Fruit fly (Drosophila melanogaster) whole organism, embryonic: Measurements from ENCODE around the gene dyl.

ENCODE experiments used
- CG10209 ChIP-seq: fragments of 200-800 bp; sonication (Bioruptor generic); optimal IDR thresholded peaks from 3 replicates; lab custom pipeline; 2017; ENCODE audit warnings: missing biosample characterization, mild to moderate bottlenecking, missing genetic modification characterization, missing genetic modification reagents
- CG10565 ChIP-seq: fragments of 200-800 bp; sonication (Bioruptor generic); optimal IDR thresholded peaks from 3 replicates; lab custom pipeline; 2016; ENCODE audit warnings: missing biosample characterization, mild to moderate bottlenecking, missing genetic modification characterization
- CG11093 ChIP-seq: fragments of 200-800 bp; sonication (Bioruptor generic); IDR thresholded peaks from 3 replicates; pipeline ENCODE4 v1.3.6; 2022; ENCODE audit warnings: missing biosample characterization, missing genetic modification characterization
- CG11695 ChIP-seq: fragments of 200-800 bp; sonication (Bioruptor generic); IDR thresholded peaks from 3 replicates; pipeline ENCODE4 v1.3.6; 2022; ENCODE audit warnings: missing biosample characterization, missing genetic modification characterization
- CG11723 ChIP-seq: fragments of 200-800 bp; sonication (Bioruptor generic); optimal IDR thresholded peaks from 2 replicates; lab custom pipeline; 2017; ENCODE audit warnings: missing biosample characterization, mild to moderate bottlenecking, missing genetic modification characterization
- CG12219 ChIP-seq: fragments of 200-800 bp; sonication (Bioruptor generic); optimal IDR thresholded peaks from 3 replicates; lab custom pipeline; 2018; ENCODE audit warnings: missing biosample characterization, mild to moderate bottlenecking, missing genetic modification characterization
- CG12769 ChIP-seq: fragments of 200-800 bp; sonication (Bioruptor generic); optimal IDR thresholded peaks from 2 replicates; lab custom pipeline; 2019; ENCODE audit warnings: missing biosample characterization, mild to moderate bottlenecking, missing genetic modification characterization, moderate library complexity
- CG17568 ChIP-seq: fragments of 200-800 bp; sonication (Bioruptor generic); optimal IDR thresholded peaks from 2 replicates; lab custom pipeline; 2018; ENCODE audit warnings: missing biosample characterization, mild to moderate bottlenecking, missing genetic modification characterization, moderate library complexity
- CG18476 ChIP-seq: fragments of 200-800 bp; sonication (Bioruptor generic); optimal IDR thresholded peaks from 2 replicates; lab custom pipeline; 2016; ENCODE audit warnings: missing biosample characterization, mild to moderate bottlenecking, missing genetic modification characterization
- CG2875 ChIP-seq: fragments of 200-800 bp; sonication (Bioruptor generic); optimal IDR thresholded peaks from 2 replicates; lab custom pipeline; 2017; ENCODE audit warnings: missing biosample characterization, mild to moderate bottlenecking, missing genetic modification characterization, missing genetic modification reagents
- CG3065 ChIP-seq: fragments of 200-800 bp; sonication (Bioruptor generic); optimal IDR thresholded peaks from 2 replicates; lab custom pipeline; 2016; ENCODE audit warnings: missing biosample characterization, missing genetic modification characterization
- CG4282 ChIP-seq: fragments of 200-800 bp; sonication (Bioruptor generic); optimal IDR thresholded peaks from 2 replicates; lab custom pipeline; 2016; ENCODE audit warnings: missing biosample characterization, missing genetic modification characterization
- CG5180 ChIP-seq: fragments of 200-800 bp; sonication (Bioruptor generic); optimal IDR thresholded peaks from 3 replicates; lab custom pipeline; 2017; ENCODE audit warnings: missing biosample characterization, missing genetic modification characterization, mild to moderate bottlenecking, moderate library complexity, missing genetic modification reagents
- CG6683 ChIP-seq: fragments of 200-800 bp; sonication (Bioruptor generic); optimal IDR thresholded peaks from 2 replicates; lab custom pipeline; 2017; ENCODE audit warnings: missing biosample characterization, mild to moderate bottlenecking, missing genetic modification characterization, missing genetic modification reagents
- CG6791 ChIP-seq: fragments of 200-800 bp; sonication (Bioruptor generic); IDR thresholded peaks from 3 replicates; pipeline ENCODE4 v1.3.6; 2022; ENCODE audit warnings: missing biosample characterization, missing genetic modification characterization; ENCODE audit not compliant: partially characterized antibody
- CG7745 ChIP-seq: fragments of 200-800 bp; sonication (Bioruptor generic); optimal IDR thresholded peaks from 2 replicates; lab custom pipeline; 2018; ENCODE audit warnings: missing biosample characterization, mild to moderate bottlenecking, missing genetic modification characterization, moderate library complexity
- CG8478 ChIP-seq: fragments of >200 bp; optimal IDR thresholded peaks from 2 replicates; lab custom pipeline; 2018
- CG8944 ChIP-seq: fragments of 200-800 bp; sonication (Bioruptor generic); optimal IDR thresholded peaks from 3 replicates; lab custom pipeline; 2016; ENCODE audit warnings: missing biosample characterization, missing genetic modification characterization
- HLH3B ChIP-seq: fragments of 200-800 bp; sonication (Bioruptor generic); IDR thresholded peaks from 2 replicates; pipeline ENCODE4 v1.3.6; 2022; ENCODE audit warnings: missing biosample characterization, missing genetic modification characterization
- Hr3 ChIP-seq: fragments of 200-800 bp; sonication (Bioruptor generic); optimal IDR thresholded peaks from 3 replicates; lab custom pipeline; 2016; ENCODE audit warnings: missing biosample characterization, missing genetic modification characterization
- TFAM ChIP-seq: fragments of 200-800 bp; sonication (Bioruptor generic); optimal IDR thresholded peaks from 2 replicates; lab custom pipeline; 2017; ENCODE audit warnings: missing biosample characterization, missing genetic modification characterization, inconsistent platforms
- Trl ChIP-seq, 3 experiments: fragments of >200 bp in 2 of 3; fragments of 200-800 bp in 1 of 3; sonication (Bioruptor generic) in 1 of 3; optimal IDR thresholded peaks; 2 replicates in 1 of 3; 3 replicates in 2 of 3; lab custom pipeline; 2016 to 2017; ENCODE audit warnings: missing biosample characterization in 1 of 3, missing genetic modification characterization in 1 of 3
- croc ChIP-seq: fragments of 200-800 bp; sonication (Bioruptor generic); conservative IDR thresholded peaks from 3 replicates; pipeline ENCODE4 v1.3.6; 2022; ENCODE audit warnings: missing biosample characterization, missing genetic modification characterization
- cwo ChIP-seq: fragments of 200-800 bp; sonication (Bioruptor generic); optimal IDR thresholded peaks from 3 replicates; lab custom pipeline; 2017; ENCODE audit warnings: missing biosample characterization, missing genetic modification characterization, mild to moderate bottlenecking, moderate library complexity, missing genetic modification reagents
- dan ChIP-seq: fragments of 200-800 bp; sonication (Bioruptor generic); IDR thresholded peaks from 2 replicates; pipeline ENCODE4 v1.3.6; 2022; ENCODE audit warnings: missing biosample characterization, missing genetic modification characterization
- fd102C ChIP-seq: fragments of 200-800 bp; sonication (Bioruptor generic); optimal IDR thresholded peaks from 2 replicates; lab custom pipeline; 2018; ENCODE audit warnings: missing biosample characterization, mild to moderate bottlenecking, missing genetic modification characterization, moderate library complexity
- fd64A ChIP-seq: fragments of 200-800 bp; sonication (Bioruptor generic); optimal IDR thresholded peaks from 3 replicates; lab custom pipeline; 2018; ENCODE audit warnings: missing biosample characterization, mild to moderate bottlenecking, missing genetic modification characterization
- ftz-f1 ChIP-seq: fragments of 200-800 bp; sonication (Bioruptor generic); optimal IDR thresholded peaks from 2 replicates; lab custom pipeline; 2016; ENCODE audit warnings: missing biosample characterization, missing genetic modification characterization
- jumu ChIP-seq: fragments of 200-800 bp; sonication (Bioruptor generic); optimal IDR thresholded peaks from 3 replicates; lab custom pipeline; 2016; ENCODE audit warnings: missing biosample characterization, missing genetic modification characterization
- kah ChIP-seq: fragments of 200-800 bp; sonication (Bioruptor generic); optimal IDR thresholded peaks from 2 replicates; lab custom pipeline; 2018; ENCODE audit warnings: missing biosample characterization, mild to moderate bottlenecking, missing genetic modification characterization
- knrl ChIP-seq: fragments of 200-800 bp; sonication (Bioruptor generic); IDR thresholded peaks from 3 replicates; pipeline ENCODE4 v1.3.6; 2022; ENCODE audit warnings: missing biosample characterization, missing genetic modification characterization; ENCODE audit not compliant: partially characterized antibody
- lab ChIP-seq: fragments of 200-800 bp; sonication (Bioruptor generic); optimal IDR thresholded peaks from 3 replicates; lab custom pipeline; 2017; ENCODE audit warnings: missing biosample characterization, missing genetic modification characterization, mild to moderate bottlenecking, moderate library complexity, missing genetic modification reagents
- lola ChIP-seq, 3 experiments: fragments of >200 bp in 2 of 3; fragments of 200-800 bp in 1 of 3; sonication (Bioruptor generic) in 1 of 3; optimal IDR thresholded peaks; 2 replicates each; lab custom pipeline; 2017 to 2019; ENCODE audit warnings: missing biosample characterization in 3 of 3, missing genetic modification characterization in 3 of 3, mild to moderate bottlenecking in 1 of 3, moderate library complexity in 1 of 3
- nerfin-1 ChIP-seq: fragments of 200-800 bp; sonication (Bioruptor generic); optimal IDR thresholded peaks from 3 replicates; lab custom pipeline; 2019; ENCODE audit warnings: missing biosample characterization, mild to moderate bottlenecking, missing genetic modification characterization, moderate library complexity
- psq ChIP-seq: fragments of 200-800 bp; sonication (Bioruptor generic); optimal IDR thresholded peaks from 2 replicates; lab custom pipeline; 2017; ENCODE audit warnings: missing biosample characterization, missing genetic modification characterization
- row ChIP-seq: fragments of 200-800 bp; sonication (Bioruptor generic); IDR thresholded peaks from 3 replicates; pipeline ENCODE4 v1.3.6; 2022; ENCODE audit warnings: missing biosample characterization, missing genetic modification characterization
- seq ChIP-seq: fragments of 200-800 bp; sonication (Bioruptor generic); IDR thresholded peaks from 2 replicates; pipeline ENCODE4 v1.3.6; 2022; ENCODE audit warnings: missing biosample characterization, missing genetic modification characterization
- tup ChIP-seq: fragments of 200-800 bp; sonication (Bioruptor generic); optimal IDR thresholded peaks from 2 replicates; lab custom pipeline; 2016; ENCODE audit warnings: missing biosample characterization, mild to moderate bottlenecking, missing genetic modification characterization, moderate library complexity
- unc-4 ChIP-seq: fragments of 200-800 bp; sonication (Bioruptor generic); IDR thresholded peaks from 2 replicates; pipeline ENCODE4 v1.3.6; 2022; ENCODE audit warnings: missing biosample characterization, missing genetic modification characterization; ENCODE audit not compliant: partially characterized antibody
- yki ChIP-seq: fragments of >200 bp; optimal IDR thresholded peaks from 3 replicates; lab custom pipeline; 2018
- zf30C ChIP-seq: fragments of 200-800 bp; sonication (Bioruptor generic); optimal IDR thresholded peaks from 3 replicates; lab custom pipeline; 2018; ENCODE audit warnings: missing biosample characterization, mild to moderate bottlenecking, missing genetic modification characterization

dyl gene

DNA sequence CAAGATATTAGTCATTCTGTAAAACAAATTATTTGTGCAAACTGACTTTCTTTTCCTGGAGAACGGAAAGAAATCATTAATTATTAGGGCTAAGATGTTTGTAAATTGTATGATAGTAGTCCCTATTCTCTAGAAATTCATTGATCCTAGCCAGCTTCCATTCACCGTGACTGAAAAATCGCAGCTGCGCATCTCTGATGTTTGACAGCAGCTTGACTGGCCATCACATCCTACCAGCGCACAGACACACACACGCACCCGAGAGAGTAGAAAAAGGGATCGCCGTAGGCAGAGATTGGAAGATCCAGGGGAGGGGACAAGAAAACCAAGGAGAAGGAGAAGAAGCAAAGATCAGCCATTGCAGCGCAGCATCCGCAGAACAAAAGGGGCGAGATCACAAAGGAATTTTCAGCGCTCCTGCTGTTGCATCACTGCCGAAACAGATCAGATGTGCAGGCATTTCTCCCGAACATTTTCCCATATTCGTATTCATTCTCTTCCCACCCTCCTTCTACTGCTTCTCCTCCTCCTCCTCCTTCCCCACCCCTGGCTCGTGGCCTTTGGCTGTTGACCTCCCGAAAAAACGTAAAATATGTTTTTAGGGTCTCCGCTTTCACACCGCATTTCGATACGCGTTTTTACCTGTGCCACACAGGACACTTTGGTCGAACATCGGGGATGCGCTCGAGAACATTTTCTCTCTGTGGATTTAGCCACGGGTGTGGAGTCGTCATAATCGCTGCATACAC is 54.5 kb downstream of the dyl start (continued):
- TF ChIP-seq row (GFP tag; lab: Robert Waterston, UW): peak; percentile 14; the same call in 1 of the 3 replicates
- TF ChIP-seq Trl (optimal IDR thresholded peaks at IDR 0.05; lab: Kevin White, UChicago): peak in 1 of 2 experiments; percentile 0
- TF ChIP-seq Trl (GFP tag; optimal IDR thresholded peaks at IDR 0.05; lab: Kevin White, UChicago): no peak
- no peak for TF ChIP-seq CG6683 (GFP tag; lab: Kevin White, UChicago)
- no peak for TF ChIP-seq seq (GFP tag; lab: Robert Waterston, UW)
- TF ChIP-seq CG11695 (GFP tag; lab: Robert Waterston, UW): peak; percentile 49; the same call in 1 of the 3 replicates
- no peak for TF ChIP-seq CG12219 (GFP tag; lab: Kevin White, UChicago)
- no peak for TF ChIP-seq CG7745
- TF ChIP-seq ftz-f1 (GFP tag; lab: Kevin White, UChicago): peak; percentile 6
- peak; percentile 88 for TF ChIP-seq nerfin-1 (tag; lab: Kevin White, UChicago)
- TF ChIP-seq psq: peak; percentile 74
- peak; percentile 89 for TF ChIP-seq zf30C (GFP tag; lab: Kevin White, UChicago)
- no peak for TF ChIP-seq CG10565 (GFP tag; lab: Kevin White, UChicago)
- no peak for TF ChIP-seq TFAM (GFP tag; lab: Kevin White, UChicago)
- TF ChIP-seq fd102C (GFP tag; lab: Kevin White, UChicago): no peak
- TF ChIP-seq CG4282 (GFP tag; lab: Kevin White, UChicago): no peak
- TF ChIP-seq CG10209 (GFP tag; lab: Kevin White, UChicago): no peak
- TF ChIP-seq fd64A (GFP tag; lab: Kevin White, UChicago): no peak
- no peak for TF ChIP-seq yki
- no peak for TF ChIP-seq CG5180 (GFP tag; lab: Kevin White, UChicago)
- no peak for TF ChIP-seq CG11093 (GFP tag; lab: Robert Waterston, UW)
- TF ChIP-seq CG11723 (GFP tag; lab: Kevin White, UChicago): no peak
- TF ChIP-seq dan (GFP tag; lab: Robert Waterston, UW): no peak
- no peak for TF ChIP-seq croc
- no peak for TF ChIP-seq cwo
- no peak for TF ChIP-seq CG3065 (GFP tag; lab: Kevin White, UChicago)
- TF ChIP-seq knrl (GFP tag; lab: Robert Waterston, UW): no peak
- no peak for TF ChIP-seq unc-4
- TF ChIP-seq CG12769 (tag; lab: Kevin White, UChicago): no peak
- no peak for TF ChIP-seq kah (GFP tag; lab: Kevin White, UChicago)
- TF ChIP-seq CG2875: no peak
- no peak for TF ChIP-seq CG6791 (GFP tag; lab: Robert Waterston, UW)
- no peak for TF ChIP-seq CG18476 (GFP tag; lab: Kevin White, UChicago)
- no peak for TF ChIP-seq Hr3
- no peak for TF ChIP-seq tup (GFP tag; lab: Kevin White, UChicago)
- TF ChIP-seq CG8944 (GFP tag; lab: Kevin White, UChicago): no peak
- no peak for TF ChIP-seq HLH3B (GFP tag; lab: Robert Waterston, UW)
- TF ChIP-seq lola (GFP tag; optimal IDR thresholded peaks at IDR 0.05; lab: Kevin White, UChicago): no peak
- TF ChIP-seq CG17568: no peak
- TF ChIP-seq CG8478 (lab: Kevin White, UChicago): no peak
- no peak for TF ChIP-seq jumu (GFP tag; lab: Kevin White, UChicago)
- no peak for TF ChIP-seq lab
